Worm (Caenorhabditis elegans): ENCODE data around the gene grl-28.
A peak's percentile ranks its signal among the peaks of the same experiment; 100 is the strongest.

The grl-28 gene

DNA sequence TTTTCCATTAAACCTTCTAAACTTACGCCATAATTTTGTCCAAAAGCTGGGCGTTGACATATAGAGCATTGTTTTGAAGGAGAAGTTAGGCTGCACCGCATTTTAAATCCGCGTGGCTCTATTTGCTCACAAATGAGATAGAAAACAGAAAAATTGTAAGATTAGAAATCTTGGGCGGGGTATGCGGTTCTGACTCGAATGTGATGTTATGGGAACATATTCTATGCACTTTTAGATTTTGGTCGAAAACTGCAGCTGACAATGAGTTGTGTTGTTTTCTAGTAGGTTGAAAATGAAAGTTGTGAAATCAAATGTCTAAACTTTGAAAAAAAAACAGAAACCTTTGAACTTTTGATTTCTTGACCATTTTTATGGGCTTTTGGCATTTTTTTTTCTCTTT lies 8.3 kb downstream of the grl-28 start, which contains the start of gene nhr-222:
TSS of gene nhr-222 (minus strand) at position 101 of the 400 bp plus-strand sequence.
- TF ChIP-seq cog-1 (tag; optimal IDR thresholded peaks at IDR 0.05) (no peak), med-1 (GFP tag; optimal IDR thresholded peaks at IDR 0.05; ENCODE audit: insufficient read depth) (no peak), T22C8.4 (GFP tag; IDR thresholded peaks at IDR 0.05) (no peak), tab-1 (GFP tag; IDR thresholded peaks at IDR 0.05) (no peak), flt-1 (GFP tag; IDR thresholded peaks at IDR 0.05) (no peak), klf-2 (GFP tag; conservative IDR thresholded peaks at IDR 0.05) (no peak), ref-1 (GFP tag; conservative IDR thresholded peaks at IDR 0.05) (no peak)

ce11 chrV:3541117-3541516 lies 10.5 kb downstream of the grl-28 start, which contains the start of gene srbc-67:
Gene srbc-67 (minus strand): TSS chrV:3541217.
- TF ChIP-seq tab-1 (GFP tag; IDR thresholded peaks at IDR 0.05) (no peak), T22C8.4 (GFP tag; IDR thresholded peaks at IDR 0.05) (no peak), flt-1 (GFP tag; IDR thresholded peaks at IDR 0.05) (no peak), klf-2 (GFP tag; conservative IDR thresholded peaks at IDR 0.05) (no peak), ref-1 (GFP tag; conservative IDR thresholded peaks at IDR 0.05) (no peak), ztf-29 (GFP tag; IDR thresholded peaks at IDR 0.05) (no peak), cog-1 (tag; optimal IDR thresholded peaks at IDR 0.05) (no peak), ztf-23 (GFP tag; IDR thresholded peaks at IDR 0.05) (no peak), med-1 (GFP tag; optimal IDR thresholded peaks at IDR 0.05; ENCODE audit: insufficient read depth) (no peak)

- no peak for TF ChIP-seq tab-1 (GFP tag; IDR thresholded peaks at IDR 0.05)
Observed at ce11 chrV:3538307-3538706, 13.4 kb downstream of the grl-28 start, which contains the start of gene nhr-93. Gene nhr-93 (minus strand): TSS chrV:3538407.

ce11 chrV:3535260-3535659 lies 16.4 kb downstream of the grl-28 start, which contains the start of gene nhr-221:
Gene nhr-221 (minus strand): TSS chrV:3535360.
- TF ChIP-seq klf-2 (GFP tag; conservative IDR thresholded peaks at IDR 0.05) (no peak), cog-1 (tag; optimal IDR thresholded peaks at IDR 0.05) (no peak), flt-1 (GFP tag; IDR thresholded peaks at IDR 0.05) (no peak), ref-1 (GFP tag; conservative IDR thresholded peaks at IDR 0.05) (no peak), med-1 (GFP tag; optimal IDR thresholded peaks at IDR 0.05; ENCODE audit: insufficient read depth) (no peak), tab-1 (GFP tag; IDR thresholded peaks at IDR 0.05) (no peak), ztf-29 (GFP tag; IDR thresholded peaks at IDR 0.05) (no peak), T22C8.4 (GFP tag; IDR thresholded peaks at IDR 0.05) (no peak), ztf-23 (GFP tag; IDR thresholded peaks at IDR 0.05) (no peak)

ce11 chrV:3530403-3530802 lies 21.3 kb downstream of the grl-28 start, which contains the start of gene srbc-66:
Gene srbc-66 (plus strand): TSS chrV:3530703.
- TF ChIP-seq cog-1 (tag; optimal IDR thresholded peaks at IDR 0.05) (no peak), tab-1 (GFP tag; IDR thresholded peaks at IDR 0.05) (no peak), T22C8.4 (GFP tag; IDR thresholded peaks at IDR 0.05) (no peak), klf-2 (GFP tag; conservative IDR thresholded peaks at IDR 0.05) (no peak), med-1 (GFP tag; optimal IDR thresholded peaks at IDR 0.05; ENCODE audit: insufficient read depth) (no peak), flt-1 (GFP tag; IDR thresholded peaks at IDR 0.05) (no peak), ztf-23 (GFP tag; IDR thresholded peaks at IDR 0.05) (no peak), ref-1 (GFP tag; conservative IDR thresholded peaks at IDR 0.05) (no peak), ztf-29 (GFP tag; IDR thresholded peaks at IDR 0.05) (no peak)

DNA sequence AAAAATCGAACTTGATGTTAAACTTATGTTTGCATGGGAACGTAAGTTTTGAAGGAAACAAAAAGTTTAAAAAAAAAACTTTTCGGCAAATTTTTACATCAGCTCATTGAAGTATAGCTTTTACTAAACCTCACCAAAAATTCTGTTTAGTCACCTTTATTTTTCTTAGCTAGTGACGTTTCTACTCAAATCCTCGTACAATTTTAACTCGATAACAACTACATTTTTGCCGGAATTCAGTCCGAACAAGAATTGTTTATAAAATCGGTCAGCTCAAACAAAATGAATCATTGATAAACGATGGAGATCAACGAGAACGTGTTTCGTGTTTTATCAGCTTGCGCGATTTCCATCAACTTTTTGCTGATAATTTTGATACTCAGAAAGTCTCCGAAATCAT lies 24.8 kb downstream of the grl-28 start, which contains the start of gene str-260:
TSS of gene str-260 (plus strand) at position 301 of the 400 bp plus-strand sequence.
- TF ChIP-seq ztf-23 (GFP tag; IDR thresholded peaks at IDR 0.05) (no peak), tab-1 (GFP tag; IDR thresholded peaks at IDR 0.05) (no peak), T22C8.4 (GFP tag; IDR thresholded peaks at IDR 0.05) (no peak), flt-1 (GFP tag; IDR thresholded peaks at IDR 0.05) (no peak), klf-2 (GFP tag; conservative IDR thresholded peaks at IDR 0.05) (no peak), med-1 (GFP tag; optimal IDR thresholded peaks at IDR 0.05; ENCODE audit: insufficient read depth) (no peak), ref-1 (GFP tag; conservative IDR thresholded peaks at IDR 0.05) (no peak), ztf-29 (GFP tag; IDR thresholded peaks at IDR 0.05) (no peak), cog-1 (tag; optimal IDR thresholded peaks at IDR 0.05) (no peak)

- TF ChIP-seq flt-1 (GFP tag; IDR thresholded peaks at IDR 0.05) (no peak), tab-1 (GFP tag; IDR thresholded peaks at IDR 0.05) (no peak), ztf-29 (GFP tag; IDR thresholded peaks at IDR 0.05) (no peak), klf-2 (GFP tag; conservative IDR thresholded peaks at IDR 0.05) (no peak), cog-1 (tag; optimal IDR thresholded peaks at IDR 0.05) (no peak), med-1 (GFP tag; optimal IDR thresholded peaks at IDR 0.05; ENCODE audit: insufficient read depth) (no peak), ref-1 (GFP tag; conservative IDR thresholded peaks at IDR 0.05) (no peak), ztf-23 (GFP tag; IDR thresholded peaks at IDR 0.05) (no peak), T22C8.4 (GFP tag; IDR thresholded peaks at IDR 0.05) (no peak)
Observed at ce11 chrV:3524970-3525369, 26.7 kb downstream of the grl-28 start, which contains the start of gene T24A6.7. Gene T24A6.7 (plus strand): TSS chrV:3525270.

DNA sequence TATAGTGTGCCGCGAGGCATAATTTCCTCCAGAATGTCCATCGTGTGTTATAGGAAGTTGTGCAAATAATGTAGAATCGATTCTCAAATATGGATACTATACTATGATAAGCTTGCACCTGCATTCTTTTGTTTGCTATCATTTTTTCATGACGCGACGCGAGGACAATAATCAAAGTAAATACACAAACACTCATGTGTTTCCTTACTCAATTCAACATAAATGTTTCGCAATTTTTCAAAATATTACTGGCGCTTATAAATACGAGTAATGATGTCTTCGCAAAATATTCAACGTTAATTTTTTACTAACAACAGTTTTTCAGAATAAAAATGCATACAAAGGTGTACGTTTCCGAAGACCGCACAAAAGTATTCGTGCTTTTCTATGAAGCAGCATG lies 28.4 kb downstream of the grl-28 start, which contains the start of gene irg-1:
TSS of gene irg-1 (plus strand) at position 326 of the 400 bp plus-strand sequence.
- no peak for TF ChIP-seq ztf-23 (GFP tag; IDR thresholded peaks at IDR 0.05)
- no peak for TF ChIP-seq tab-1 (GFP tag; IDR thresholded peaks at IDR 0.05)
- TF ChIP-seq med-1 (GFP tag; optimal IDR thresholded peaks at IDR 0.05; ENCODE audit: insufficient read depth), result no peak
- no peak for TF ChIP-seq flt-1 (GFP tag; IDR thresholded peaks at IDR 0.05)
- TF ChIP-seq ref-1 (GFP tag; conservative IDR thresholded peaks at IDR 0.05), result no peak
- TF ChIP-seq cog-1 (tag; optimal IDR thresholded peaks at IDR 0.05), result no peak

DNA sequence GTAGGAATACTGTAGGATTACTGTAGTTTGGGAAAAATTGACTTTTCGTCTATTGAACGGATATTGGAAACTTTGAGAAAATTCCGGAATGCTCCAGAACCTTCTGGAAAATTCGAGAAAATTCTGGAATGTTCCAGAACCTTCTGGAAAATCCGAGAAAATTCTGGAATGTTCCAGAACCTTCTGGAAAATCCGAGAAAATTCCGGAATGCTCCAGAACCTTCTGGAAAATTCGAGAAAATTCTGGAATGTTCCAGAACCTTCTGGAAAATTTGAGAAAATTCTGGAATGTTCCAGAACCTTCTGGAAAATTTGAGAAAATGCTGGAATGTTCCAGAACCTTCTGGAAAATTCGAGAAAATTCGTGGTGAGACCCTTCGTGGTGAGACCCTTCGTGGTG lies 31.3 kb downstream of the grl-28 start:
- peak; percentile 65; the same call in 1 of the 2 replicates for TF ChIP-seq flt-1 (GFP tag; IDR thresholded peaks at IDR 0.05)

- TF ChIP-seq tab-1 (GFP tag; IDR thresholded peaks at IDR 0.05) (no peak), cog-1 (tag; optimal IDR thresholded peaks at IDR 0.05) (no peak), ztf-29 (GFP tag; IDR thresholded peaks at IDR 0.05) (no peak), ztf-23 (GFP tag; IDR thresholded peaks at IDR 0.05) (no peak), med-1 (GFP tag; optimal IDR thresholded peaks at IDR 0.05; ENCODE audit: insufficient read depth) (no peak)
Observed at ce11 chrV:3517889-3518288, 33.8 kb downstream of the grl-28 start, which contains the start of gene str-227. Gene str-227 (plus strand): TSS chrV:3518189.

All from whole organism, midembryonic.